Worm (Caenorhabditis elegans) whole organism, L3 larva: ENCODE measurements around the gene C14C6.5.

ENCODE experiments used
- aly-2 ChIP-seq: fragments of 150-350 bp; optimal IDR thresholded peaks from 2 replicates; lab custom pipeline; 2014; ENCODE audit warnings: missing biosample characterization, missing genetic modification characterization
- ama-1 ChIP-seq: fragments of 150-350 bp; optimal IDR thresholded peaks from 2 replicates; lab custom pipeline; 2018
- ceh-82 ChIP-seq: fragments of 150-350 bp; optimal IDR thresholded peaks from 2 replicates; lab custom pipeline; 2014; ENCODE audit warnings: missing biosample characterization, missing genetic modification characterization
- ceh-9 ChIP-seq: sonication (generic microtip); optimal IDR thresholded peaks from 2 replicates; lab custom pipeline; 2018; ENCODE audit warnings: missing biosample characterization, missing genetic modification characterization
- elt-1 ChIP-seq: fragments of 150-350 bp; optimal IDR thresholded peaks from 2 replicates; lab custom pipeline; 2014; ENCODE audit warnings: missing biosample characterization, missing genetic modification characterization
- elt-2 ChIP-seq: sonication (generic microtip); optimal IDR thresholded peaks from 2 replicates; lab custom pipeline; 2016; ENCODE audit warnings: missing genetic modification reagents, mild to moderate bottlenecking, missing genetic modification characterization, missing compliant biosample characterization
- elt-3 ChIP-seq, 3 experiments: fragments of 150-350 bp in 1 of 3; sonication (generic microtip) in 2 of 3; optimal IDR thresholded peaks; 2 replicates in 2 of 3; 4 replicates in 1 of 3; lab custom pipeline; 2014 to 2017; ENCODE audit warnings: missing biosample characterization in 3 of 3, missing genetic modification characterization in 3 of 3
- lin-15B ChIP-seq: fragments of 150-350 bp; optimal IDR thresholded peaks from 2 replicates; lab custom pipeline; 2014; ENCODE audit warnings: missing biosample characterization, missing genetic modification characterization
- nhr-25 ChIP-seq: sonication (generic microtip); optimal IDR thresholded peaks from 2 replicates; lab custom pipeline; 2017; ENCODE audit warnings: missing biosample characterization, missing genetic modification characterization
- nhr-77 ChIP-seq: fragments of 150-350 bp; optimal IDR thresholded peaks from 2 replicates; lab custom pipeline; 2014; ENCODE audit warnings: missing biosample characterization, missing genetic modification characterization
- pha-4 ChIP-seq: fragments of 150-350 bp; optimal IDR thresholded peaks from 2 replicates; lab custom pipeline; 2014; ENCODE audit warnings: missing biosample characterization, missing genetic modification reagents, missing genetic modification characterization
- pqm-1 ChIP-seq: fragments of 150-350 bp; optimal IDR thresholded peaks from 2 replicates; lab custom pipeline; 2017; ENCODE audit warnings: missing biosample characterization, missing genetic modification characterization, inconsistent platforms
- tbx-2 ChIP-seq: sonication (generic microtip); optimal IDR thresholded peaks from 2 replicates; lab custom pipeline; 2016; ENCODE audit warnings: mild to moderate bottlenecking, missing genetic modification characterization, missing compliant biosample characterization
- ztf-11 ChIP-seq: fragments of 150-350 bp; optimal IDR thresholded peaks from 2 replicates; lab custom pipeline; 2014; ENCODE audit warnings: missing biosample characterization, missing genetic modification characterization

ce11 chrV:532046-532445 lies 4.4 kb upstream of the C14C6.5 start, which contains the start of gene nhr-58:
- TF ChIP-seq ceh-82 (tag; lab: Kevin White, UChicago) (no peak), ceh-9 (no peak), nhr-25 (tag; lab: Kevin White, UChicago) (peak; percentile 56), elt-3 (tag; optimal IDR thresholded peaks at IDR 0.05; lab: Kevin White, UChicago) (peak in 1 of 3 experiments; percentile 15), lin-15B (tag; lab: Kevin White, UChicago) (no peak), ztf-11 (tag; lab: Kevin White, UChicago) (no peak), pqm-1 (peak; percentile 97), pha-4 (peak; percentile 90), tbx-2 (tag; lab: Kevin White, UChicago) (no peak), aly-2 (tag; lab: Kevin White, UChicago) (no peak), elt-1 (tag; lab: Kevin White, UChicago) (peak; percentile 43), elt-2 (tag; lab: Kevin White, UChicago) (peak; percentile 86), ama-1 (lab: Kevin White, UChicago) (no peak), nhr-77 (tag; lab: Kevin White, UChicago) (no peak)
